Worm (Caenorhabditis elegans) whole organism, L4/young adult: ENCODE data around the gene ins-20.
"Not testable (repeated sequence)": the region's sequence is repeated elsewhere in the genome, so short reads cannot be mapped to it uniquely, and the experiment has no call there.

ENCODE experiments used
- W03F9.2 ChIP-seq: fragments of 150-350 bp; optimal IDR thresholded peaks from 2 replicates; lab custom pipeline; 2014; ENCODE audit warnings: missing biosample characterization, missing genetic modification characterization
- dao-5 ChIP-seq: sonication (generic microtip); optimal IDR thresholded peaks from 2 replicates; lab custom pipeline; 2016; ENCODE audit warnings: missing genotype, missing genetic modification characterization, moderate library complexity, missing compliant biosample characterization
- him-1 ChIP-seq: sonication (generic microtip); optimal IDR thresholded peaks from 2 replicates; lab custom pipeline; 2016; ENCODE audit warnings: missing genotype, missing genetic modification reagents, missing genetic modification characterization, missing compliant biosample characterization

The ins-20 gene

ce11 chrII:6014057-6014456 lies 3.4 kb downstream of the ins-20 start, which contains the start of gene ZK84.2:
Gene ZK84.2 (plus strand): TSS chrII:6014357.
- TF ChIP-seq him-1, W03F9.2, dao-5 (tag; lab: Kevin White, UChicago): not testable (repeated sequence)

- no peak for TF ChIP-seq dao-5 (tag; lab: Kevin White, UChicago)
- no peak for TF ChIP-seq him-1 (tag; lab: Kevin White, UChicago)
- no peak for TF ChIP-seq W03F9.2 (tag; lab: Kevin White, UChicago)
Observed at ce11 chrII:6016410-6016809, 5.8 kb downstream of the ins-20 start, which contains the start of gene ZK84.5. Gene ZK84.5 (minus strand): TSS chrII:6016510.

- TF ChIP-seq dao-5 (tag; lab: Kevin White, UChicago): no peak
- TF ChIP-seq W03F9.2 (tag; lab: Kevin White, UChicago): no peak
- no peak for TF ChIP-seq him-1 (tag; lab: Kevin White, UChicago)
Observed at ce11 chrII:6020353-6020752, 9.7 kb downstream of the ins-20 start, which contains the start of gene ZK84.1. Gene ZK84.1 (plus strand): TSS chrII:6020653.

ce11 chrII:6022596-6022995 lies 12.0 kb downstream of the ins-20 start:
- TF ChIP-seq him-1 (tag; lab: Kevin White, UChicago): no peak
- TF ChIP-seq W03F9.2 (tag; lab: Kevin White, UChicago): no peak
- TF ChIP-seq dao-5 (tag; lab: Kevin White, UChicago): no peak

- no peak for TF ChIP-seq him-1 (tag; lab: Kevin White, UChicago)
- TF ChIP-seq dao-5 (tag; lab: Kevin White, UChicago): no peak
- no peak for TF ChIP-seq W03F9.2 (tag; lab: Kevin White, UChicago)
Observed at ce11 chrII:6024879-6025278, 14.2 kb downstream of the ins-20 start, which contains the start of gene R12C12.9. Gene R12C12.9 (minus strand): TSS chrII:6024979.

DNA sequence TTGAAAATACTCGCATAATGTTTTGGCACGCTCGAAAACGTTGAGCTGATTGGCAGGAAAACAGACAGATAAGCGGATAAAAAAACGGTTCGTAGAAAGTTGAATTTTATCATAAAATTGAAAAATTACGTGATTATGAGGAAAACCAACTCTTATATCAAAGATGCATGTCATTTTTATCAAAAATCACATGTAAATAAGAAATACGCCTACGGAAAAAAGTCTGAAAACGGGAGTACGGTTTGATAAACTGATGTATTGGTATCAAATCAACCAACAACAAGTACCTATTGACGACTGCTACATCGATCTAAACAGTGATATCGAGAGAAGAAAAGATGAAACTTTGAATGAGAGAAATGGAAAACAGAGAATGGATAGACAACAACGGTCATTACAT lies 15.0 kb downstream of the ins-20 start:
- TF ChIP-seq him-1 (tag; lab: Kevin White, UChicago) (no peak), dao-5 (tag; lab: Kevin White, UChicago) (no peak), W03F9.2 (tag; lab: Kevin White, UChicago) (no peak)

- no peak for TF ChIP-seq him-1 (tag; lab: Kevin White, UChicago)
Observed at ce11 chrII:6026646-6027045, 16.0 kb downstream of the ins-20 start.

DNA sequence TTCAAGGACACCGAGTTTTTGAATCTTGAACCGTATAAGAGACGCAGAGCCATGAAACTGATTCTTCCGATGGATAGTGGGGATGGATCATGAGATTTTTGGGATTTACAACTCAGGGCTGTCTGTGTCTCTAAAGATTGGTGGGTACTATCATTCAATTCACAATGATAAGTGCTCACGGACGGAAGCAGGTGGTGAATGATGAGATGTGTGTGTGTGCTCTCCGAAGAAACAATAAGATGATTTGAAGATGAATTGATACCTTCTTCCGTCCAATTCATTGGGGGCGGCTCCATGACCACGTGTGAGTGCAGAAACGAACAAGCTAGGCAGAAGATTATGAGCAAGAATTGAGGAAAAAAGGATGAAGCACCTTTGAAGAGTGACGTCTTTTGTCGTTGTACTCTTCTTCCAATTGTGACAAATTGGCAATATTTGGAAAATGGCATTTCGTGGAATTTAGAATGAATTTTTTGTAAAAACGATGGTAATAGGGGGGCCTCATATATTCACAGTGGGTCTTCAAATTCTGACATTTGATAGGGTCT lies 18.0 kb downstream of the ins-20 start:
- TF ChIP-seq him-1 (tag; lab: Kevin White, UChicago) (no peak), W03F9.2 (tag; lab: Kevin White, UChicago) (no peak), dao-5 (tag; lab: Kevin White, UChicago) (no peak)

DNA sequence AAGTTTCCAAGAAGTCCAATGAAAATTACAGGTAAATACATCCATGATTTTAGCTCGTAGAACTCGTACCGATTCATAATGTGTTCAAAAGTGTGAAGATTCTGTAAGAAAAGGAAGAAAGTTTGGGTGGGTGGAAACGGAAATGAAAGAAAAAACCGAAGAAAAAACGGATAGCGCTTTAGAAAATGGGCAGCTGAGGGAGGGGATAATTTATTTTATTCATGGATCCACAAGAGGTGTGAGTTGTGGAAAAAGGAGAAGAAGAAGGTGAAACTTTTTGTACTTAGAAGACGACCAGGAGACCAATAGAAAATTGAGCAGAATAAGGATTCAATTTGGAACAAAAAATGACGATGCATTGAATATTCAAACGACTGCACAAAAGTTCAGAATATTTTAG lies 20.5 kb downstream of the ins-20 start, which contains the start of gene frpr-16:
Gene frpr-16 (minus strand): TSS at position 101 of the 400 bp plus-strand sequence.
- TF ChIP-seq W03F9.2 (tag; lab: Kevin White, UChicago) (no peak), him-1 (tag; lab: Kevin White, UChicago) (no peak), dao-5 (tag; lab: Kevin White, UChicago) (no peak)

- TF ChIP-seq dao-5 (tag; lab: Kevin White, UChicago) (no peak), him-1 (tag; lab: Kevin White, UChicago) (no peak), W03F9.2 (tag; lab: Kevin White, UChicago) (no peak)
Observed at ce11 chrII:6043166-6043565, 32.5 kb downstream of the ins-20 start, which contains the start of gene R12C12.10. Gene R12C12.10 (minus strand): TSS chrII:6043266.

DNA sequence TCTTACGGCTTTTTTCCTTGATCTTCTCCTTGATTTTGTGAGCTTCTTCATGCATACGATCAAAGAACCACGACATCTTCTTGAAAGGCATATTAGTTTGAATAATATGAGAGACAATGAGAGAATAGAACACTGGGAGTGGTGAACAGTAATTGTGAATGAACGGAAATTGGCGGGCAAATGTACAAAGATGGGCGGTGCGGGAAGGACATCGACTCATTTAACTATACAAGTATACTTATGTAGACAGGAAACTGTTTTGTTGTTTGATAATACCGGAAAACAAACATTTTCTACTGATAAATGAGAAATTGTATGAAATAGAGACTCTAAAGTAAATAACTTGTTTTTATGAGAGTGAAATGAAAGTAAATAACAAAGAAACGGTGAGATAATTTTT lies 34.4 kb downstream of the ins-20 start, which contains the start of gene R12C12.5:
Gene R12C12.5 (minus strand): TSS at position 101 of the 400 bp plus-strand sequence.
- no peak for TF ChIP-seq dao-5 (tag; lab: Kevin White, UChicago)
- no peak for TF ChIP-seq W03F9.2 (tag; lab: Kevin White, UChicago)
- TF ChIP-seq him-1 (tag; lab: Kevin White, UChicago): no peak

DNA sequence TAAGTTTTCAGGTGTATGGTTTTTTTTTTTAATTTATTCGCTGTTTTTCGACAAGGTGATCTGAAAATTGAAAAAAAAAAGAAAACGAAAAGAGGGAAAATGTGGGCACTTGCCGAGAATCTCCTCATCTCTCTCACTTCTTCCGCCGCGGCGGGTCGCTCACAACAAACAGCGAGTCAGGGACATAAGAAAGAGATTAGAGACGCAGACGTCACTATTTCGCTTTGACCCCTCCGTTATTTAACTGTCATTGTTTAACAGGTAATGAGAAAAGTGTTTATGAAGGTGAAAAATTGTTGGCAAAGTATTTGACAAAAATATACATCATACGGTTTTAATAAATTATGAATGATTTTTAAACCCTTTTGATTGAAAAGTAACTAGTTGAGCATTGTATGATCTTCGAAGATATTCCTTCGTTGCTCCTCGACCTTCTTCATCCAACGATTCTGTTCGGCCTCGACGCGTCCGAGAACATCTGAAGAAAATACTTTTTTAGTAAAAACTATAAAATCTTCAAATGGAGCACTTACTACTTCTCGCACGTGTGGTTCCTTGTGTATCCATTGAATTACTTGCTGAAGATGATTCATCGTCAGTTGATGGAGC lies 35.5 kb downstream of the ins-20 start:
- no peak for TF ChIP-seq W03F9.2 (tag; lab: Kevin White, UChicago)
- TF ChIP-seq dao-5 (tag; lab: Kevin White, UChicago): no peak
- TF ChIP-seq him-1 (tag; lab: Kevin White, UChicago): no peak

DNA sequence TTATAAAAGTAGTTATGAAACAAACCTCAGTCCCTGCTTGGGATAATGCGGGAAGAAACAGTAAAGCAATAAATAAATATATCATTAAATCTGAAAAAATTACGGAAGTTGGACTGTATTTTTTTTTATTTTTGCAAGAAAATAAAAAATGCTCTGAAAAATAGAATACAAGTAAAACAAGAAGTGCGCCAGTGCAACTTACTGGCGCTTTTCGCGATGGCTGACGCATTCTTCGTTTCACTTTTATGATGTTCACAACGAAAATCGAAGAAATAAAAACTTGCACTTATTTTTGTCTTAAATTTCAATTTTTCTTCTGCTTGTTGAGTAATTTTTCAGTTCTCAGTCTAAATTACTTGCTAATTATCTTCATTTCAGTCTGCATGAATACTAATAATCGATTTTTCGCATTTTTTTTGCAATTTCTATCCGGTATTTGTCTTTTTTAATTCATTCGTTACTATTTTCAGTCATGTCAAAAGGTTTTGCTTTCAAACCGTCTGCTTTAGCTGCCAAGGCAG lies 37.1 kb downstream of the ins-20 start, which contains the start of the genes R12C12.6 and ran-5:
Gene R12C12.6 (minus strand): TSS at position 229 of the 521 bp plus-strand sequence.
Gene ran-5 (plus strand): TSS at position 471 of the 521 bp plus-strand sequence.
- TF ChIP-seq W03F9.2 (tag; lab: Kevin White, UChicago) (peak; percentile 88), him-1 (tag; lab: Kevin White, UChicago) (peak; percentile 36), dao-5 (tag; lab: Kevin White, UChicago) (no peak)
